Worm (Caenorhabditis elegans): ENCODE results near the gene T08G3.13.

- no peak for TF ChIP-seq skn-1 (tag; optimal IDR thresholded peaks at IDR 0.05)
- peak; percentile 79 for TF ChIP-seq lin-13 (GFP tag; optimal IDR thresholded peaks at IDR 0.05)
- peak; percentile 61 for TF ChIP-seq egl-27 (tag; optimal IDR thresholded peaks at IDR 0.05)
- TF ChIP-seq snpc-4 (tag; optimal IDR thresholded peaks at IDR 0.05): no peak
- TF ChIP-seq unc-55 (GFP tag; optimal IDR thresholded peaks at IDR 0.05): peak; percentile 85
- no peak for TF ChIP-seq mbf-1 (tag; optimal IDR thresholded peaks at IDR 0.05)
- peak; percentile 75 for TF ChIP-seq crh-2 (tag; optimal IDR thresholded peaks at IDR 0.05)
- TF ChIP-seq lsy-2 (tag; optimal IDR thresholded peaks at IDR 0.05): peak; percentile 58 to 83
- no peak for TF ChIP-seq mdl-1 (tag; optimal IDR thresholded peaks at IDR 0.05)
- no peak for TF ChIP-seq unc-62 (GFP tag; optimal IDR thresholded peaks at IDR 0.05)
These were observed 46.3 kb upstream of the T08G3.13 start, which contains the start of gene F13A7.14 for ce11 chrV:16401519-16401918.
